Fruit fly (Drosophila melanogaster): ENCODE measurements around the gene alph.

Gene alph

DNA sequence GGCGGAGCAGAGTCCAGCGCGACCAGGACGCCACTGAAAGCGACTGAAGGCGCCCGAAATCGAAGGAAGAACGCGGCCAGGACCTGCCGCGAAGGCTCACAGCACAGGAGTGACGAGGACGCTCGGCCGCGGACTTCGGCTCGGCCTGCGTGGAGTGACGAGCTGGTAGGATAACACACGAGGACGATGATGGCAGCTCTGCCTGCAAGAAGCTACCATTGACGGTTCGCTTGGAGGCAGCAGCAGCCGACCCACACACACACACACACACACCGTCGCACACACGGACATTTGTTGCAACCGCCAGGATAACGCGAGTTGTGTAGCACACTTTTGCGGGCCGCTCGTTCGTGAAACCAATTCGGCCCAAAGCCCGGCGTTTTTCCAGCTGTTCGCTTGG, 68.3 kb downstream of the alph start, which contains the start of gene Dop1R2:
Dop1R2 (minus strand) TSS at position 35 of the 400 bp plus-strand sequence.
- TF ChIP-seq Pif1A (GFP tag; optimal IDR thresholded peaks at IDR 0.05) (no peak), CG32121 (GFP tag; IDR thresholded peaks at IDR 0.05) (no peak), gl (tag; optimal IDR thresholded peaks at IDR 0.05) (no peak), CG8301 (tag; optimal IDR thresholded peaks at IDR 0.05) (no peak), Ets98B (GFP tag; IDR thresholded peaks at IDR 0.05) (no peak), CG34367 (tag; optimal IDR thresholded peaks at IDR 0.05) (no peak), CG9948 (tag; optimal IDR thresholded peaks at IDR 0.05) (no peak), D1 (tag; optimal IDR thresholded peaks at IDR 0.05) (no peak), CG13204 (GFP tag; optimal IDR thresholded peaks at IDR 0.05) (peak; percentile 23)

DNA sequence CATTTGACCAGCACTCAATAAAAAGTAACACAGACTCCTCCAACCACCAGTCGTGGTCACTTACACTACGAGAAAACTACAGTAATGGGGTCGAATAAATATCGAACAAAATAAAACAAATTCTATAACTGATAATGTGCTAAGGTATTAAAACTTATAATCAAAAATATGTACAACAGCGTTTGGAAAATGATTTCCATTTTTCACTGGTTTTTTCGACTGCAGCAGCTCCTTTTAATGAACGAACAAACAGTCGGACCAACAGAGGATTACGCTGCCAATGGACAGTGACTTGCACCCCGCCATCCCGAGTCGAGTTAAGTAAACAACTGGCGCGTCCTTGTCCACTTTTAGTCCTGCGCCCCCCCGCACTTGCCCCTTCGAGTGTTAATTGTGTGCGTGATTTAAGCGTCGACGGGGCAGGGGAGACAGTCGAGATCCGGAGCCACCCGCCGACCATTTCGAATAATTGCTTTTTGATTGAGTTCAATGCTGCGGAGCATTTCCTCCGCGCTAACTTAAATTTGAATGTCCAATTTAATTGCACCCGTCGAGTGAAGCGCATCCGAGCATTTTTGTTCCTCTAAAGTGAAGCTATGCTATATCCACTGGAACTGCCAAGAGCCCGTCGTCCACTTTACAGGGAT, 72.7 kb downstream of the alph start, which contains the start of gene ppk21:
ppk21 (plus strand) TSS at position 597 of the 647 bp plus-strand sequence.
- no peak for TF ChIP-seq EcR (GFP tag; optimal IDR thresholded peaks at IDR 0.05)
- TF ChIP-seq CG14655 (GFP tag; optimal IDR thresholded peaks at IDR 0.05): no peak
- TF ChIP-seq CG10348 (GFP tag; IDR thresholded peaks at IDR 0.05): no peak
- TF ChIP-seq CG4496 (GFP tag; IDR thresholded peaks at IDR 0.05): no peak
- TF ChIP-seq CG15710 (tag; optimal IDR thresholded peaks at IDR 0.05): no peak
- no peak for TF ChIP-seq CG12605 (GFP tag; IDR thresholded peaks at IDR 0.05)
- no peak for TF ChIP-seq CG17806 (tag; optimal IDR thresholded peaks at IDR 0.05)
- TF ChIP-seq CG8159 (tag; optimal IDR thresholded peaks at IDR 0.05): no peak
- no peak for TF ChIP-seq Pif1A (GFP tag; optimal IDR thresholded peaks at IDR 0.05)
